Worm (Caenorhabditis elegans) whole organism, L4 larva: ENCODE results near the gene snpn-1.
A peak's percentile ranks its signal among the peaks of the same experiment; 100 is the strongest.

Source experiments
- F26F4.8 ChIP-seq: fragments of 200-800 bp; sonication (Bioruptor generic); conservative IDR thresholded peaks from 2 replicates; pipeline ENCODE4 v1.3.6; 2022; ENCODE audit warnings: missing genetic modification characterization, missing compliant biosample characterization
- F49E8.2 ChIP-seq: sonication (generic microtip); optimal IDR thresholded peaks from 2 replicates; lab custom pipeline; 2016; ENCODE audit warnings: missing compliant biosample characterization, mild to moderate bottlenecking, missing genetic modification characterization, borderline replicate concordance
- R02D3.7 ChIP-seq: fragments of 150-350 bp; sonication (generic microtip); optimal IDR thresholded peaks from 3 replicates; lab custom pipeline; 2014; ENCODE audit warnings: missing biosample characterization, missing genetic modification characterization
- Y105C5A.15 ChIP-seq: fragments of 200-800 bp; sonication (Bioruptor generic); IDR thresholded peaks from 2 replicates; pipeline ENCODE4 v1.3.6; 2022; ENCODE audit warnings: missing genetic modification characterization, missing compliant biosample characterization
- Y5F2A.4 ChIP-seq: fragments of 200-800 bp; sonication (Bioruptor generic); optimal IDR thresholded peaks from 2 replicates; lab custom pipeline; 2018; ENCODE audit warnings: mild to moderate bottlenecking, missing genetic modification characterization, missing compliant biosample characterization
- Y75B8A.6 ChIP-seq: fragments of 200-800 bp; sonication (Bioruptor generic); IDR thresholded peaks from 2 replicates; pipeline ENCODE4 v1.3.6; 2022; ENCODE audit warnings: missing genetic modification reagents, missing genetic modification characterization, missing compliant biosample characterization
- ZK337.2 ChIP-seq: fragments of 200-800 bp; sonication (Bioruptor generic); IDR thresholded peaks from 2 replicates; pipeline ENCODE4 v1.3.6; 2022; ENCODE audit warnings: missing genetic modification reagents, missing genetic modification characterization, missing compliant biosample characterization
- aha-1 ChIP-seq: fragments of 150-350 bp; peaks from one replicate; lab custom pipeline; 2014; ENCODE audit warnings: missing biosample characterization, missing genetic modification characterization
- aly-2 ChIP-seq: sonication (generic microtip); optimal IDR thresholded peaks from 2 replicates; lab custom pipeline; 2018; ENCODE audit warnings: missing biosample characterization, missing genetic modification characterization
- arid-1 ChIP-seq: fragments of 200-800 bp; sonication (Bioruptor generic); conservative IDR thresholded peaks from 2 replicates; pipeline ENCODE4 v1.3.6; 2022; ENCODE audit warnings: missing genetic modification reagents, missing genetic modification characterization, missing compliant biosample characterization
- ceh-20 ChIP-seq: fragments of 200-800 bp; sonication (Bioruptor generic); IDR thresholded peaks from 2 replicates; pipeline ENCODE4 v1.3.6; 2022; ENCODE audit warnings: missing genetic modification reagents, missing genetic modification characterization, missing compliant biosample characterization
- ceh-28 ChIP-seq: fragments of 150-350 bp; optimal IDR thresholded peaks from 2 replicates; lab custom pipeline; 2014; ENCODE audit warnings: missing biosample characterization, missing genetic modification reagents, missing genetic modification characterization
- cey-2 ChIP-seq: sonication (generic microtip); optimal IDR thresholded peaks from 3 replicates; lab custom pipeline; 2017; ENCODE audit warnings: missing genetic modification characterization, mild to moderate bottlenecking, missing compliant biosample characterization, antibody characterized with exemption, borderline replicate concordance; ENCODE audit not compliant: insufficient read depth
- ctbp-1 ChIP-seq: fragments of 200-800 bp; sonication (Bioruptor generic); IDR thresholded peaks from 2 replicates; pipeline ENCODE4 v1.3.6; 2022; ENCODE audit warnings: missing genetic modification reagents, missing genetic modification characterization, missing compliant biosample characterization
- daf-16 ChIP-seq, 3 experiments: sonication (generic microtip); optimal IDR thresholded peaks; 2 replicates each; lab custom pipeline; 2016 to 2017; ENCODE audit warnings: missing genetic modification characterization in 3 of 3, missing genetic modification reagents in 3 of 3, mild to moderate bottlenecking in 2 of 3, missing compliant biosample characterization in 2 of 3, missing biosample characterization in 1 of 3, moderate library complexity in 1 of 3
- daf-19 ChIP-seq: fragments of 200-800 bp; sonication (Bioruptor generic); conservative IDR thresholded peaks from 2 replicates; pipeline ENCODE4 v1.3.6; 2022; ENCODE audit warnings: missing genetic modification characterization, missing compliant biosample characterization
- egl-27 ChIP-seq: sonication (generic microtip); optimal IDR thresholded peaks from 3 replicates; lab custom pipeline; 2017; ENCODE audit warnings: missing biosample characterization, missing genetic modification reagents, missing genetic modification characterization
- fkh-10 ChIP-seq: fragments of 150-350 bp; optimal IDR thresholded peaks from 2 replicates; lab custom pipeline; 2014; ENCODE audit warnings: missing biosample characterization, missing genetic modification reagents, missing genetic modification characterization
- fos-1 ChIP-seq: fragments of 150-350 bp; optimal IDR thresholded peaks from 2 replicates; lab custom pipeline; 2014; ENCODE audit warnings: missing biosample characterization, missing genetic modification characterization
- hif-1 ChIP-seq, 2 experiments: sonication (generic microtip); optimal IDR thresholded peaks; 2 replicates each; lab custom pipeline; 2016 to 2017; ENCODE audit warnings: missing compliant biosample characterization in 2 of 2, missing genetic modification characterization in 2 of 2, missing genetic modification reagents in 2 of 2, missing genotype in 2 of 2, mild to moderate bottlenecking in 1 of 2
- jun-1 ChIP-seq: fragments of 150-350 bp; optimal IDR thresholded peaks from 2 replicates; lab custom pipeline; 2014; ENCODE audit warnings: missing biosample characterization, missing genetic modification reagents, missing genetic modification characterization
- lin-38 ChIP-seq: fragments of 200-800 bp; sonication (Bioruptor generic); IDR thresholded peaks from 2 replicates; pipeline ENCODE4 v1.3.6; 2022; ENCODE audit warnings: missing genetic modification reagents, missing genetic modification characterization, missing compliant biosample characterization
- lir-3 ChIP-seq: sonication (generic microtip); optimal IDR thresholded peaks from 2 replicates; lab custom pipeline; 2016; ENCODE audit warnings: mild to moderate bottlenecking, missing genetic modification characterization, missing compliant biosample characterization
- lsy-2 ChIP-seq, 2 experiments: fragments of 150-350 bp in 1 of 2; sonication (generic microtip) in 1 of 2; optimal IDR thresholded peaks; 2 replicates each; lab custom pipeline; 2014 to 2017; ENCODE audit warnings: missing biosample characterization in 2 of 2, missing genetic modification characterization in 2 of 2
- mep-1 ChIP-seq: fragments of 150-350 bp; sonication (generic microtip); optimal IDR thresholded peaks from 3 replicates; lab custom pipeline; 2014; ENCODE audit warnings: missing biosample characterization, missing genetic modification characterization
- nhr-10 ChIP-seq: fragments of 150-350 bp; optimal IDR thresholded peaks from 2 replicates; lab custom pipeline; 2014; ENCODE audit warnings: missing biosample characterization, missing genetic modification characterization
- nhr-102 ChIP-seq: sonication (generic microtip); optimal IDR thresholded peaks from 2 replicates; lab custom pipeline; 2016; ENCODE audit warnings: mild to moderate bottlenecking, missing genetic modification characterization, moderate library complexity, missing compliant biosample characterization
- nhr-11 ChIP-seq: fragments of 150-350 bp; optimal IDR thresholded peaks from 2 replicates; lab custom pipeline; 2014; ENCODE audit warnings: missing biosample characterization, missing genetic modification characterization
- nhr-25 ChIP-seq: sonication (generic microtip); optimal IDR thresholded peaks from 2 replicates; lab custom pipeline; 2017; ENCODE audit warnings: missing genetic modification characterization, mild to moderate bottlenecking, missing compliant biosample characterization, antibody characterized with exemption, moderate library complexity, borderline replicate concordance; ENCODE audit not compliant: insufficient read depth
- nhr-41 ChIP-seq: fragments of 200-800 bp; sonication (Bioruptor generic); IDR thresholded peaks from 2 replicates; pipeline ENCODE4 v1.3.6; 2022; ENCODE audit warnings: missing genetic modification reagents, missing genetic modification characterization, missing compliant biosample characterization
- php-3 ChIP-seq: fragments of 200-800 bp; sonication (Bioruptor generic); IDR thresholded peaks from 2 replicates; pipeline ENCODE4 v1.3.6; 2022; ENCODE audit warnings: missing genetic modification reagents, missing genetic modification characterization, missing compliant biosample characterization
- pqm-1 ChIP-seq: sonication (generic microtip); optimal IDR thresholded peaks from 2 replicates; lab custom pipeline; 2017; ENCODE audit warnings: missing biosample characterization, missing genetic modification characterization
- rbr-2 ChIP-seq: sonication (generic microtip); optimal IDR thresholded peaks from 2 replicates; lab custom pipeline; 2016; ENCODE audit warnings: missing genotype, missing genetic modification characterization, missing compliant biosample characterization
- sdz-12 ChIP-seq: fragments of 200-800 bp; sonication (Bioruptor generic); optimal IDR thresholded peaks from 2 replicates; lab custom pipeline; 2018; ENCODE audit warnings: mild to moderate bottlenecking, missing genetic modification characterization, missing compliant biosample characterization
- skn-1 ChIP-seq: fragments of 150-350 bp; optimal IDR thresholded peaks from 2 replicates; lab custom pipeline; 2014; ENCODE audit warnings: missing biosample characterization, missing genetic modification characterization
- tra-1 ChIP-seq: fragments of 200-800 bp; sonication (Bioruptor generic); IDR thresholded peaks from 2 replicates; pipeline ENCODE4 v1.3.6; 2022; ENCODE audit warnings: missing genetic modification reagents, missing genetic modification characterization, missing compliant biosample characterization
- unc-39 ChIP-seq: sonication (generic microtip); optimal IDR thresholded peaks from 2 replicates; lab custom pipeline; 2017; ENCODE audit warnings: missing biosample characterization, missing genetic modification characterization
- unc-62 ChIP-seq, 3 experiments: fragments of 150-350 bp in 1 of 3; sonication (generic microtip); optimal IDR thresholded peaks in 2 of 3; peaks in 1 of 3; 1 replicate in 1 of 3; 2 replicates in 2 of 3; lab custom pipeline; 2014 to 2017; ENCODE audit warnings: missing biosample characterization in 3 of 3, missing genetic modification characterization in 3 of 3, missing genetic modification reagents in 3 of 3, missing genotype in 1 of 3
- zip-11 ChIP-seq: fragments of 200-800 bp; sonication (Bioruptor generic); IDR thresholded peaks from 2 replicates; pipeline ENCODE4 v1.3.6; 2022; ENCODE audit warnings: missing genetic modification characterization, missing compliant biosample characterization
- zip-2 ChIP-seq: fragments of 150-350 bp; optimal IDR thresholded peaks from 2 replicates; lab custom pipeline; 2014; ENCODE audit warnings: missing biosample characterization, missing genetic modification characterization
- ztf-7 ChIP-seq: fragments of 150-350 bp; optimal IDR thresholded peaks from 2 replicates; lab custom pipeline; 2014; ENCODE audit warnings: missing biosample characterization, missing genetic modification characterization

Gene snpn-1

DNA sequence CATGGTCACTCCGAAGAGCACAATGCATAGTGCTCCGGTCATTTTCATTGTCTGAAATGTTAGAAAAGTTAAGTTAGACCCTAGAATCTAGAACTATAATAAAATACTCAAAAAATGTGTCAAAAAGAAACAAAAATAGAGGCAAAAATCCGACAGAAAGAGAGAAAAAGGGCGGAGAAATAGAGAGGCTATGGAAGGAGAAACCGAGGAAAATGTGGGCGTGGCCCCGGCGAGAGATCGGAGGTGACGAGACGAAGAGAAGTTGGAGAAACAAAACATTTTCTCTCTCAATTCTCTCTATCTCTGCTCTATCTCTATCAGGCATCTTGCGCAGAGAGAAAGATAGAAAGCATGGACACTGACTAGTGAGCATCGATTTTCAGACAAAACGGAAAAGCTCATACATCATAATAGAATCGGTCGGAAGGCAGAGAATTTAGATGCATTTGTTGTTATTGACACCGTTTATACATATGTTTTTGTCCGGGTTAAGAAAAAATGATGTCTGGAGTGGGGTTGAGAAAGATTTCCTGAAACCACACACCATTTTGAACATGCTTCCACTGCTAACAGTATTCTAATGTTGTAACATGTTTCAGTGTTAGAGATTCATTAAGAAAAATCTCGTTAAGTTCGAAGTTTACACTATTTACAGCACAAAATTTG is 12.5 kb upstream of the snpn-1 start, which contains the start of gene C02B10.3 (continued):
- TF ChIP-seq zip-2 (tag; lab: Kevin White, UChicago) (no peak), mep-1 (peak; percentile 38), nhr-11 (tag; lab: Kevin White, UChicago) (peak; percentile 19), ceh-28 (no peak), daf-19 (GFP tag; lab: Robert Waterston, UW) (no peak), arid-1 (no peak), fkh-10 (GFP tag; lab: Kevin White, UChicago) (peak; percentile 68), Y75B8A.6 (no peak)

ce11 chrIV:5101945-5102344 is 11.1 kb upstream of the snpn-1 start:
- TF ChIP-seq daf-16 (GFP tag; optimal IDR thresholded peaks at IDR 0.05; lab: Kevin White, UChicago): no peak
- TF ChIP-seq daf-16 (tag; optimal IDR thresholded peaks at IDR 0.05; lab: Kevin White, UChicago): no peak
- TF ChIP-seq nhr-41: no peak
- TF ChIP-seq ztf-7: no peak
- TF ChIP-seq ZK337.2 (GFP tag; lab: Robert Waterston, UW): no peak
- no peak for TF ChIP-seq nhr-25 (tag; lab: Kevin White, UChicago)
- TF ChIP-seq hif-1 (tag; optimal IDR thresholded peaks at IDR 0.05; lab: Kevin White, UChicago): no peak
- no peak for TF ChIP-seq Y75B8A.6
- TF ChIP-seq R02D3.7 (tag; lab: Kevin White, UChicago): no peak
- TF ChIP-seq sdz-12 (GFP tag; lab: Kevin White, UChicago): no peak
- TF ChIP-seq Y105C5A.15 (GFP tag; lab: Robert Waterston, UW): no peak
- TF ChIP-seq mep-1: no peak
- TF ChIP-seq Y5F2A.4 (GFP tag; lab: Kevin White, UChicago): no peak
- TF ChIP-seq lin-38 (GFP tag; lab: Robert Waterston, UW): no peak
- no peak for TF ChIP-seq ceh-20

ce11 chrIV:5100145-5100544 is 9.3 kb upstream of the snpn-1 start:
- TF ChIP-seq php-3 (GFP tag; lab: Robert Waterston, UW): no peak
- no peak for TF ChIP-seq lir-3
- TF ChIP-seq pqm-1 (tag; lab: Kevin White, UChicago): no peak
- TF ChIP-seq aly-2 (tag; lab: Kevin White, UChicago): no peak
- no peak for TF ChIP-seq egl-27 (tag; lab: Kevin White, UChicago)
- TF ChIP-seq nhr-10 (tag; lab: Kevin White, UChicago): no peak
- peak; percentile 33 for TF ChIP-seq mep-1
- no peak for TF ChIP-seq sdz-12 (GFP tag; lab: Kevin White, UChicago)
- TF ChIP-seq ctbp-1 (GFP tag; lab: Robert Waterston, UW): peak; percentile 55; the same call in 1 of the 2 replicates
- TF ChIP-seq F49E8.2: no peak
- TF ChIP-seq jun-1 (tag; lab: Kevin White, UChicago): no peak
- TF ChIP-seq unc-39 (tag; lab: Kevin White, UChicago): no peak
- peak in 1 of 2 experiments; percentile 38 for TF ChIP-seq lsy-2 (tag; optimal IDR thresholded peaks at IDR 0.05; lab: Kevin White, UChicago)
- TF ChIP-seq rbr-2: peak; percentile 45
- TF ChIP-seq Y105C5A.15 (GFP tag; lab: Robert Waterston, UW): no peak
- no peak for TF ChIP-seq R02D3.7 (tag; lab: Kevin White, UChicago)
- TF ChIP-seq cey-2: no peak
- TF ChIP-seq skn-1: no peak
- TF ChIP-seq unc-62 (GFP tag; optimal IDR thresholded peaks at IDR 0.05 in 1 of 2; lab: Kevin White, UChicago): peak in 1 of 2 experiments; percentile 47
- no peak for TF ChIP-seq unc-62 (tag; optimal IDR thresholded peaks at IDR 0.05; lab: Kevin White, UChicago)
- TF ChIP-seq fkh-10 (GFP tag; lab: Kevin White, UChicago): no peak
- no peak for TF ChIP-seq tra-1 (GFP tag; lab: Robert Waterston, UW)
- no peak for TF ChIP-seq zip-11 (GFP tag; lab: Robert Waterston, UW)
- no peak for TF ChIP-seq fos-1 (tag; lab: Kevin White, UChicago)
- no peak for TF ChIP-seq nhr-102 (tag; lab: Kevin White, UChicago)
- TF ChIP-seq F26F4.8 (GFP tag; lab: Robert Waterston, UW): no peak
- peak; percentile 78 for TF ChIP-seq aha-1 (tag; lab: Kevin White, UChicago)
